Fruit fly (Drosophila melanogaster): ENCODE measurements around the gene toe.

Gene toe

DNA sequence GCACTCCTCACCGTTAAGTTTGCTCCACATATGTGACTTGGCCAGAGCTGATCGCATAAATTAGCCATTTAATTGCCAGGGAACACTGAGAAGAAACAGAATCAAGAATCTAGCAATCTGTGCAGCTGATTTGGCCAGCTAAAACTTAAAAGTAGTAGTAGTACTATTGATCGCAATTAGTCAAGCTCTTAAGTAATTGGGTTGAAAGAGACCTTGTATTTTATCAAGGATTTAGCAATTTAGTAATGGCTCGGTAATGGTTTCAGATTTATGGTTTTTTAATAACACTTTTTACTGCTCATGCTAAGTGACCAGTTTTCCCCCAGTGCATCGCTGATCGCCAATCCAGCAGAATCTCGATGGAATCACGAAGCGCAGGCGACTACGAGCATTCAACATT lies 22.6 kb upstream of the toe start:
- TF ChIP-seq rgr (GFP tag; optimal IDR thresholded peaks at IDR 0.05), result no peak
- TF ChIP-seq sage (GFP tag; optimal IDR thresholded peaks at IDR 0.05), result no peak
- TF ChIP-seq GATAd (GFP tag; optimal IDR thresholded peaks at IDR 0.05), result no peak
- TF ChIP-seq Myc (optimal IDR thresholded peaks at IDR 0.05), result no peak
- no peak for TF ChIP-seq Hr83 (GFP tag; optimal IDR thresholded peaks at IDR 0.05; ENCODE audit: poor library complexity, severe bottlenecking)
- no peak for TF ChIP-seq dl (GFP tag; optimal IDR thresholded peaks at IDR 0.05; ENCODE audit: insufficient read depth in 1 of 2, partially characterized antibody in 2 of 2)
- no peak for TF ChIP-seq br (GFP tag; optimal IDR thresholded peaks at IDR 0.05)
- TF ChIP-seq dmrt93B (GFP tag; optimal IDR thresholded peaks at IDR 0.05), result no peak
- no peak for TF ChIP-seq Dfd (GFP tag; optimal IDR thresholded peaks at IDR 0.05)
- no peak for TF ChIP-seq foxo (GFP tag; optimal IDR thresholded peaks at IDR 0.05)
- no peak for TF ChIP-seq CrebA (GFP tag; optimal IDR thresholded peaks at IDR 0.05; ENCODE audit: borderline replicate concordance)
- TF ChIP-seq Dif (GFP tag; optimal IDR thresholded peaks at IDR 0.05; ENCODE audit: partially characterized antibody), result no peak

DNA sequence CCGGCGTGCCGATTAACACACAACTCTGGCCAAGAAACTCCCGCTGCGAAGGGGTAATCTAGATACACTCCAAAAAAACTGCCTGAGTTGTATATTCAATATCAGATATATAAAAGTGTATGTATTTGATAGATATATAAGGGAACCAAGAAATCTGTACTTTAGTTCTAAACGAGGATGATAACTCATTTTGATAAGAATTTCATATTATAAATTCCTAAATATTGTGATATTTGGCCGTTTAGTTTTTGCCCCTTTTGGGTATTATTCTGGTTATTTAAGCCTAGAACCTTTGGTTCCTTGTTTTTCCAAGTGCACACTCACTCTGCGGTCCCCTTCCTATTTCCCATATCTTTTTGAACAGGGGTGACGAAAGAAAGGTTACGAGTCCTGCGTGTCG lies 21.1 kb upstream of the toe start:
- TF ChIP-seq Vsx2 (GFP tag; optimal IDR thresholded peaks at IDR 0.05; ENCODE audit: partially characterized antibody) (no peak), Abd-B (GFP tag; optimal IDR thresholded peaks at IDR 0.05) (no peak), sv (GFP tag; optimal IDR thresholded peaks at IDR 0.05) (no peak), pan (optimal IDR thresholded peaks at IDR 0.05) (no peak), jim (GFP tag; optimal IDR thresholded peaks at IDR 0.05) (no peak), Myc (optimal IDR thresholded peaks at IDR 0.05) (no peak), Hnf4 (GFP tag; optimal IDR thresholded peaks at IDR 0.05) (no peak), CrebA (GFP tag; optimal IDR thresholded peaks at IDR 0.05; ENCODE audit: borderline replicate concordance) (no peak), brk (GFP tag; optimal IDR thresholded peaks at IDR 0.05) (no peak), OdsH (GFP tag; optimal IDR thresholded peaks at IDR 0.05) (no peak), foxo (GFP tag; optimal IDR thresholded peaks at IDR 0.05) (no peak), GATAd (GFP tag; optimal IDR thresholded peaks at IDR 0.05) (no peak), lola (GFP tag; optimal IDR thresholded peaks at IDR 0.05) (no peak)

DNA sequence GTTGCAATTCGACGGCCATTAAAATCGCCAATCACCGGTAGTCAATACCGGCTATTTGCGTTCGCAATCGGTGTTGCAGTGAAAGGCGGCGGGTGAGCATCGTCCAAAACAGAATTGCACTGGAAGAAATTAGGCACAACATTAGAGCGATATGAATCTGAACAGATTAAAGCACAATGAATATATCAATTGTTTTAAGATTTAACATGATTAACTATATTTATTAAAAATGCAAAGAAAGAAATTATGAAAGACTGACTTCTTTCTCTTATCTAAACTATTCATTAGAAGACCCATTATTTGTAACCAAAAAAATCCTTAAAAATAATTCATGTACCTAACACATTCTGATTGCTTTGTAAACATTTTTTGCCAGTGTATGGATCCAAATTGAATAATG lies 15.0 kb upstream of the toe start:
- TF ChIP-seq foxo (GFP tag; optimal IDR thresholded peaks at IDR 0.05) (no peak), Sp1 (GFP tag; optimal IDR thresholded peaks at IDR 0.05) (no peak), fru (GFP tag; optimal IDR thresholded peaks at IDR 0.05) (no peak), rgr (GFP tag; optimal IDR thresholded peaks at IDR 0.05) (no peak), dsf (GFP tag; optimal IDR thresholded peaks at IDR 0.05; ENCODE audit: borderline replicate concordance) (no peak), Vsx2 (GFP tag; optimal IDR thresholded peaks at IDR 0.05; ENCODE audit: partially characterized antibody) (no peak), Dif (GFP tag; optimal IDR thresholded peaks at IDR 0.05; ENCODE audit: partially characterized antibody) (no peak), CG32264 (GFP tag; optimal IDR thresholded peaks at IDR 0.05) (no peak), Hnf4 (GFP tag; optimal IDR thresholded peaks at IDR 0.05) (no peak)

DNA sequence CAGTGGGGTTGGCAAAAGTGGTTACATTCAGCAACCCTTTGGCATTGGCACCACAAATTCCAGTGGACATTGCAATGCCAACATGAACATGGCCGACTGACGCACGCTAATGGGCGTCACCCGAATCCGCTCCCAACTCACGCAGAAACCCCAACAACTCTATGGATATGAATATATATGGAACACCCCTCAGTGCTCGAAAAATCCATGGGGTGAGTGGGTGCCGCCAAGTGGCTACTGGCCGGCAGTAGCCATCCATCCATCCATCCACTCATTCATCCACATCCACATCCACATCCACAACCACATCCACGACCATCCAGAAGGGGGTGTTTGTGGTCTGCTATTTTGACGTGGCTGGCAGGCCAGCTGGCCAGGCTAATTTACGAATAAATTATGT lies 14.6 kb upstream of the toe start:
- TF ChIP-seq woc (GFP tag; optimal IDR thresholded peaks at IDR 0.05), result no peak
- TF ChIP-seq Dif (GFP tag; optimal IDR thresholded peaks at IDR 0.05; ENCODE audit: partially characterized antibody), result no peak
- TF ChIP-seq N (GFP tag; optimal IDR thresholded peaks at IDR 0.05), result no peak
- TF ChIP-seq Jra (GFP tag; optimal IDR thresholded peaks at IDR 0.05), result no peak
- no peak for TF ChIP-seq ey (GFP tag; optimal IDR thresholded peaks at IDR 0.05)
- TF ChIP-seq jim (GFP tag; optimal IDR thresholded peaks at IDR 0.05), result no peak
- TF ChIP-seq br (GFP tag; optimal IDR thresholded peaks at IDR 0.05), result no peak
- TF ChIP-seq HLH106 (tag; optimal IDR thresholded peaks at IDR 0.05), result no peak
- no peak for TF ChIP-seq dsf (GFP tag; optimal IDR thresholded peaks at IDR 0.05; ENCODE audit: borderline replicate concordance)
- TF ChIP-seq brk (GFP tag; optimal IDR thresholded peaks at IDR 0.05), result no peak
- no peak for TF ChIP-seq fru (GFP tag; optimal IDR thresholded peaks at IDR 0.05)
- TF ChIP-seq Hr78 (GFP tag; optimal IDR thresholded peaks at IDR 0.05), result no peak
- TF ChIP-seq Hnf4 (GFP tag; optimal IDR thresholded peaks at IDR 0.05), result no peak
- no peak for TF ChIP-seq Myc (optimal IDR thresholded peaks at IDR 0.05)
- no peak for TF ChIP-seq Sp1 (GFP tag; optimal IDR thresholded peaks at IDR 0.05)
- TF ChIP-seq CG9705 (GFP tag; optimal IDR thresholded peaks at IDR 0.05), result no peak
- TF ChIP-seq dl (GFP tag; optimal IDR thresholded peaks at IDR 0.05; ENCODE audit: insufficient read depth in 1 of 2, partially characterized antibody in 2 of 2), result no peak

DNA sequence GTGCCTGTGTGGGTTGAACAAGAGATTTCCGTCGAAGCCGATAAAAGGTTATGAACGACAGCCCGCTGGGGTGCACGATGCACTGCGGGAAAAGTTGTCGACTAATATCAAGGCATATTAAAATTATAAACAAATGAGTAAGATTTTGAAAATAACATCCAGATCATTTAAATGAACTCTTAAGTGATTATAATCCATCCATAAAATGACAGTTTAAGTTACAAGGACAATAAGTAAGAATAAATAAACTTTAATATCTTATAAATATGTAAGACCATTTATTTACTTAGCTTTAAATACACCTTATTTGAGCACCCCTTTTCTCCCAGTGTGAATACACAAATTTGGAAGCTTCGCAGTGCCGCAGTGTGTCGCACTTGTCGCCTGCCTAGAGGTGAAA lies 11.6 kb upstream of the toe start:
- TF ChIP-seq CrebA (GFP tag; optimal IDR thresholded peaks at IDR 0.05; ENCODE audit: borderline replicate concordance), result no peak
- peak; percentile 1 for TF ChIP-seq h (GFP tag; optimal IDR thresholded peaks at IDR 0.05)
- no peak for TF ChIP-seq lola (GFP tag; optimal IDR thresholded peaks at IDR 0.05)
- no peak for TF ChIP-seq rgr (GFP tag; optimal IDR thresholded peaks at IDR 0.05)
- no peak for TF ChIP-seq Vsx2 (GFP tag; optimal IDR thresholded peaks at IDR 0.05; ENCODE audit: partially characterized antibody)
- no peak for TF ChIP-seq Myc (optimal IDR thresholded peaks at IDR 0.05)
- TF ChIP-seq OdsH (GFP tag; optimal IDR thresholded peaks at IDR 0.05), result no peak

Data from whole organism, wandering third instar larva.